Worm (Caenorhabditis elegans) whole organism, young adult: Measurements from ENCODE around the gene C14B1.3.

Experiments used
- B0019.2 ChIP-seq: fragments of 200-800 bp; sonication (Bioruptor generic); conservative IDR thresholded peaks from 2 replicates; pipeline ENCODE4 v1.3.6; 2022; ENCODE audit warnings: missing genetic modification reagents, missing genetic modification characterization, missing compliant biosample characterization
- D2030.7 ChIP-seq: fragments of 200-800 bp; sonication (Bioruptor generic); IDR thresholded peaks from 2 replicates; pipeline ENCODE4 v1.3.6; 2022; ENCODE audit warnings: missing genetic modification reagents, missing genetic modification characterization, missing compliant biosample characterization
- F39B2.1 ChIP-seq: fragments of 200-800 bp; sonication (Bioruptor generic); IDR thresholded peaks from 2 replicates; pipeline ENCODE4 v1.3.6; 2022; ENCODE audit warnings: missing genetic modification reagents, missing genetic modification characterization, missing compliant biosample characterization
- F49E8.2 ChIP-seq: sonication (generic microtip); optimal IDR thresholded peaks from 3 replicates; lab custom pipeline; 2017; ENCODE audit warnings: missing genetic modification characterization, mild to moderate bottlenecking, missing compliant biosample characterization, antibody characterized with exemption, moderate library complexity; ENCODE audit not compliant: insufficient read depth
- F55B11.4 ChIP-seq: sonication (generic microtip); optimal IDR thresholded peaks from 2 replicates; lab custom pipeline; 2016; ENCODE audit warnings: missing compliant biosample characterization, missing genetic modification characterization, borderline replicate concordance; ENCODE audit not compliant: insufficient read depth
- F57C9.4 ChIP-seq: sonication (generic microtip); optimal IDR thresholded peaks from 2 replicates; lab custom pipeline; 2017; ENCODE audit warnings: mild to moderate bottlenecking, missing genetic modification characterization, missing compliant biosample characterization
- K11D2.4 ChIP-seq: fragments of 200-800 bp; sonication (Bioruptor generic); IDR thresholded peaks from 2 replicates; pipeline ENCODE4 v1.3.6; 2022; ENCODE audit warnings: missing genetic modification reagents, missing genetic modification characterization, missing compliant biosample characterization
- K12H6.12 ChIP-seq: fragments of 200-800 bp; sonication (Bioruptor generic); optimal IDR thresholded peaks from 2 replicates; lab custom pipeline; 2018; ENCODE audit warnings: mild to moderate bottlenecking, missing genetic modification characterization, missing compliant biosample characterization
- Y56A3A.18 ChIP-seq: fragments of 200-800 bp; sonication (Bioruptor generic); IDR thresholded peaks from 2 replicates; pipeline ENCODE4 v1.3.6; 2022; ENCODE audit warnings: missing genetic modification reagents, missing genetic modification characterization, missing compliant biosample characterization
- Y95B8A.8 ChIP-seq: fragments of 200-800 bp; sonication (Bioruptor generic); IDR thresholded peaks from 2 replicates; pipeline ENCODE4 v1.3.6; 2022; ENCODE audit warnings: missing genetic modification reagents, missing genetic modification characterization, missing compliant biosample characterization
- cebp-1 ChIP-seq, 2 experiments: fragments of 200-800 bp in 1 of 2; sonication (Bioruptor generic) in 1 of 2; sonication (generic microtip) in 1 of 2; IDR thresholded peaks in 1 of 2; optimal IDR thresholded peaks in 1 of 2; 2 replicates each; pipeline versions ENCODE4 v1.3.6 to Lab custom; 2017 to 2022; ENCODE audit warnings: missing compliant biosample characterization in 2 of 2, missing genetic modification characterization in 2 of 2, mild to moderate bottlenecking in 1 of 2, missing genetic modification reagents in 1 of 2, moderate library complexity in 1 of 2
- ceh-100 ChIP-seq: fragments of 200-800 bp; sonication (Bioruptor generic); IDR thresholded peaks from 2 replicates; pipeline ENCODE4 v1.3.6; 2022; ENCODE audit warnings: missing genetic modification reagents, missing genetic modification characterization, missing compliant biosample characterization
- ceh-27 ChIP-seq: fragments of 200-800 bp; sonication (Bioruptor generic); optimal IDR thresholded peaks from 2 replicates; lab custom pipeline; 2018; ENCODE audit warnings: mild to moderate bottlenecking, missing genetic modification characterization, moderate library complexity, missing compliant biosample characterization
- ceh-58 ChIP-seq: fragments of 200-800 bp; sonication (Bioruptor generic); IDR thresholded peaks from 2 replicates; pipeline ENCODE4 v1.3.6; 2022; ENCODE audit warnings: missing genetic modification characterization, missing compliant biosample characterization
- die-1 ChIP-seq: sonication (generic microtip); optimal IDR thresholded peaks from 2 replicates; lab custom pipeline; 2016; ENCODE audit warnings: missing genotype, mild to moderate bottlenecking, missing genetic modification characterization, missing compliant biosample characterization
- dox-1 ChIP-seq: fragments of 200-800 bp; sonication (Bioruptor generic); IDR thresholded peaks from 2 replicates; pipeline ENCODE4 v1.3.6; 2022; ENCODE audit warnings: missing genetic modification reagents, missing genetic modification characterization, missing compliant biosample characterization
- egl-44 ChIP-seq: fragments of 200-800 bp; sonication (Bioruptor generic); IDR thresholded peaks from 2 replicates; pipeline ENCODE4 v1.3.6; 2022; ENCODE audit warnings: missing genetic modification reagents, missing genetic modification characterization, missing compliant biosample characterization
- hmg-1.2 ChIP-seq: fragments of 200-800 bp; sonication (Bioruptor generic); IDR thresholded peaks from 2 replicates; pipeline ENCODE4 v1.3.6; 2022; ENCODE audit warnings: missing genetic modification reagents, missing genetic modification characterization, missing compliant biosample characterization
- hrde-1 ChIP-seq: sonication (generic microtip); optimal IDR thresholded peaks from 2 replicates; lab custom pipeline; 2016; ENCODE audit warnings: missing genetic modification characterization, mild to moderate bottlenecking, missing compliant biosample characterization, moderate library complexity, missing genotype, missing genetic modification reagents, borderline replicate concordance
- lin-26 ChIP-seq: fragments of 200-800 bp; sonication (Bioruptor generic); IDR thresholded peaks from 2 replicates; pipeline ENCODE4 v1.3.6; 2022; ENCODE audit warnings: missing genetic modification reagents, missing genetic modification characterization, missing compliant biosample characterization
- lin-35 ChIP-seq, 3 experiments: fragments of 150-350 bp in 2 of 3; sonication (generic microtip) in 1 of 3; optimal IDR thresholded peaks; 2 replicates each; lab custom pipeline; 2014 to 2018; ENCODE audit warnings: missing biosample characterization in 3 of 3, missing genetic modification characterization in 3 of 3, missing genetic modification reagents in 3 of 3
- lin-40 ChIP-seq: sonication (generic microtip); optimal IDR thresholded peaks from 2 replicates; lab custom pipeline; 2016; ENCODE audit warnings: missing genetic modification characterization, mild to moderate bottlenecking, missing compliant biosample characterization, missing genotype, missing genetic modification reagents
- lin-54 ChIP-seq: fragments of 200-800 bp; sonication (Bioruptor generic); optimal IDR thresholded peaks from 2 replicates; lab custom pipeline; 2018; ENCODE audit warnings: mild to moderate bottlenecking, missing genetic modification characterization, missing compliant biosample characterization
- madf-6 ChIP-seq: fragments of 200-800 bp; sonication (Bioruptor generic); IDR thresholded peaks from 2 replicates; pipeline ENCODE4 v1.3.6; 2022; ENCODE audit warnings: missing genetic modification reagents, missing genetic modification characterization, missing compliant biosample characterization
- nfyb-1 ChIP-seq: fragments of 200-800 bp; sonication (Bioruptor generic); IDR thresholded peaks from 2 replicates; pipeline ENCODE4 v1.3.6; 2022; ENCODE audit warnings: missing genetic modification reagents, missing genetic modification characterization, missing compliant biosample characterization
- nhr-27 ChIP-seq: fragments of 200-800 bp; sonication (Bioruptor generic); optimal IDR thresholded peaks from 2 replicates; lab custom pipeline; 2018; ENCODE audit warnings: mild to moderate bottlenecking, missing genetic modification characterization, moderate library complexity, missing compliant biosample characterization
- pha-4 ChIP-seq: fragments of 150-350 bp; sonication (generic microtip); optimal IDR thresholded peaks from 2 replicates; lab custom pipeline; 2014; ENCODE audit warnings: missing biosample characterization, missing genetic modification reagents, missing genetic modification characterization
- rec-8 ChIP-seq, 2 experiments: sonication (generic microtip); optimal IDR thresholded peaks; 2 replicates each; lab custom pipeline; 2016; ENCODE audit warnings: mild to moderate bottlenecking in 2 of 2, missing genetic modification characterization in 2 of 2, missing genetic modification reagents in 2 of 2, missing genotype in 2 of 2, missing biosample characterization in 1 of 2, missing compliant biosample characterization in 1 of 2, moderate library complexity in 1 of 2
- snpc-1.1 ChIP-seq: sonication (generic microtip); optimal IDR thresholded peaks from 2 replicates; lab custom pipeline; 2017; ENCODE audit warnings: missing genetic modification characterization, mild to moderate bottlenecking, missing compliant biosample characterization, antibody characterized with exemption, moderate library complexity, missing genotype, missing genetic modification reagents; ENCODE audit not compliant: insufficient read depth
- snpc-3.4 ChIP-seq: sonication (generic microtip); optimal IDR thresholded peaks from 2 replicates; lab custom pipeline; 2017; ENCODE audit warnings: missing genetic modification characterization, mild to moderate bottlenecking, missing compliant biosample characterization, antibody characterized with exemption, moderate library complexity, missing genotype, missing genetic modification reagents
- zim-3 ChIP-seq: sonication (generic microtip); optimal IDR thresholded peaks from 2 replicates; lab custom pipeline; 2017; ENCODE audit warnings: mild to moderate bottlenecking, missing genetic modification characterization, moderate library complexity, missing compliant biosample characterization
- ztf-22 ChIP-seq: fragments of 200-800 bp; sonication (Bioruptor generic); optimal IDR thresholded peaks from 2 replicates; lab custom pipeline; 2018; ENCODE audit warnings: mild to moderate bottlenecking, missing genetic modification characterization, moderate library complexity, missing compliant biosample characterization
- ztf-3 ChIP-seq: fragments of 200-800 bp; sonication (Bioruptor generic); optimal IDR thresholded peaks from 2 replicates; lab custom pipeline; 2018; ENCODE audit warnings: mild to moderate bottlenecking, missing genetic modification characterization, missing compliant biosample characterization
- ztf-6 ChIP-seq: fragments of 200-800 bp; sonication (Bioruptor generic); IDR thresholded peaks from 2 replicates; pipeline ENCODE4 v1.3.6; 2022; ENCODE audit warnings: missing genetic modification reagents, missing genetic modification characterization, missing compliant biosample characterization

The C14B1.3 gene

ce11 chrIII:3664224-3664623, 39.1 kb upstream of the C14B1.3 start, which contains the start of gene C46F11.4 (continued):
- TF ChIP-seq lin-54 (GFP tag; lab: Kevin White, UChicago) (peak; percentile 28), madf-6 (GFP tag; lab: Robert Waterston, UW) (peak; percentile 61), D2030.7 (no peak), nfyb-1 (GFP tag; lab: Robert Waterston, UW) (0 out of 2 replicates have a peak, but pooled peaks have one; percentile 34), pha-4 (tag; lab: Kevin White, UChicago) (no peak)

- no peak for TF ChIP-seq die-1 (tag; lab: Kevin White, UChicago)
- TF ChIP-seq ztf-22 (GFP tag; lab: Kevin White, UChicago), result no peak
- no peak for TF ChIP-seq ceh-58 (GFP tag; lab: Robert Waterston, UW)
- no peak for TF ChIP-seq Y95B8A.8 (GFP tag; lab: Robert Waterston, UW)
- TF ChIP-seq egl-44 (GFP tag; lab: Robert Waterston, UW), result no peak
- TF ChIP-seq ztf-3 (GFP tag; lab: Kevin White, UChicago), result no peak
- no peak for TF ChIP-seq B0019.2 (GFP tag; lab: Robert Waterston, UW)
Measured at ce11 chrIII:3670336-3670735, 33.0 kb upstream of the C14B1.3 start, which contains the start of gene C46F11.6. Gene C46F11.6, minus strand, starts transcription at chrIII:3670436.

ce11 chrIII:3670984-3671383, 32.4 kb upstream of the C14B1.3 start:
- 0 out of 2 replicates have a peak, but pooled peaks have one; percentile 5 for TF ChIP-seq hmg-1.2
- no peak for TF ChIP-seq ztf-6

- TF ChIP-seq cebp-1 (GFP tag; IDR thresholded peaks at IDR 0.05; lab: Robert Waterston, UW) (no peak), cebp-1 (tag; optimal IDR thresholded peaks at IDR 0.05; lab: Kevin White, UChicago) (peak; percentile 21), lin-26 (GFP tag; lab: Robert Waterston, UW) (no peak), hrde-1 (tag; lab: Kevin White, UChicago) (no peak), lin-35 (GFP tag; optimal IDR thresholded peaks at IDR 0.05; lab: Kevin White, UChicago) (peak in 1 of 3 experiments; percentile 2), F49E8.2 (tag; lab: Kevin White, UChicago) (no peak), Y56A3A.18 (no peak), zim-3 (tag; lab: Kevin White, UChicago) (no peak), K12H6.12 (peak; percentile 22), dox-1 (no peak), snpc-1.1 (no peak), lin-54 (GFP tag; lab: Kevin White, UChicago) (no peak), ceh-100 (GFP tag; lab: Robert Waterston, UW) (no peak), F57C9.4 (no peak), ceh-27 (peak; percentile 89), hmg-1.2 (no peak), nfyb-1 (GFP tag; lab: Robert Waterston, UW) (no peak), lin-40 (tag; lab: Kevin White, UChicago) (peak; percentile 11), rec-8 (tag; optimal IDR thresholded peaks at IDR 0.05; lab: Kevin White, UChicago) (no peak)
Measured at ce11 chrIII:3672839-3673238, 30.5 kb upstream of the C14B1.3 start.

ce11 chrIII:3674149-3674548, 29.2 kb upstream of the C14B1.3 start:
- TF ChIP-seq F55B11.4, result no peak
- no peak for TF ChIP-seq K11D2.4 (GFP tag; lab: Robert Waterston, UW)
- TF ChIP-seq nhr-27 (tag; lab: Kevin White, UChicago), result no peak
- no peak for TF ChIP-seq snpc-3.4 (tag; lab: Kevin White, UChicago)
- no peak for TF ChIP-seq F39B2.1 (GFP tag; lab: Robert Waterston, UW)
